Fruit fly (Drosophila melanogaster) whole organism, embryonic: ENCODE measurements around the gene Jupiter.

Source experiments
- Abd-B ChIP-seq: fragments of 200-800 bp; sonication (Bioruptor generic); optimal IDR thresholded peaks from 2 replicates; lab custom pipeline; 2018; ENCODE audit warnings: missing biosample characterization, mild to moderate bottlenecking, missing genetic modification characterization, moderate library complexity
- Adf1 ChIP-seq: fragments of 200-800 bp; sonication (Bioruptor generic); IDR thresholded peaks from 2 replicates; pipeline ENCODE4 v1.3.6; 2022; ENCODE audit warnings: missing biosample characterization, missing genetic modification characterization
- Bdp1 ChIP-seq: fragments of 200-800 bp; sonication (Bioruptor generic); optimal IDR thresholded peaks from 3 replicates; lab custom pipeline; 2016; ENCODE audit warnings: missing biosample characterization, missing genetic modification characterization
- CG10543 ChIP-seq: fragments of 200-800 bp; sonication (Bioruptor generic); optimal IDR thresholded peaks from 3 replicates; lab custom pipeline; 2017; ENCODE audit warnings: missing biosample characterization, mild to moderate bottlenecking, missing genetic modification characterization, moderate library complexity
- CG10565 ChIP-seq: fragments of 200-800 bp; sonication (Bioruptor generic); optimal IDR thresholded peaks from 3 replicates; lab custom pipeline; 2016; ENCODE audit warnings: missing biosample characterization, mild to moderate bottlenecking, missing genetic modification characterization
- CG12104 ChIP-seq: fragments of 200-800 bp; sonication (Bioruptor generic); optimal IDR thresholded peaks from 3 replicates; lab custom pipeline; 2016; ENCODE audit warnings: missing biosample characterization, missing genetic modification characterization
- CG12155 ChIP-seq: fragments of 200-800 bp; sonication (Bioruptor generic); optimal IDR thresholded peaks from 3 replicates; lab custom pipeline; 2016; ENCODE audit warnings: missing biosample characterization, missing genetic modification characterization
- CG1233 ChIP-seq: fragments of 200-800 bp; sonication (Bioruptor generic); optimal IDR thresholded peaks from 4 replicates; lab custom pipeline; 2018; ENCODE audit warnings: missing biosample characterization, mild to moderate bottlenecking, missing genetic modification characterization
- CG12391 ChIP-seq: fragments of 200-800 bp; sonication (Bioruptor generic); optimal IDR thresholded peaks from 3 replicates; lab custom pipeline; 2018; ENCODE audit warnings: missing biosample characterization, mild to moderate bottlenecking, missing genetic modification characterization, moderate library complexity
- CG12744 ChIP-seq: fragments of 200-800 bp; sonication (Bioruptor generic); optimal IDR thresholded peaks from 2 replicates; lab custom pipeline; 2016; ENCODE audit warnings: missing biosample characterization, missing genetic modification characterization
- CG15011 ChIP-seq: fragments of 200-800 bp; sonication (Bioruptor generic); optimal IDR thresholded peaks from 3 replicates; lab custom pipeline; 2018; ENCODE audit warnings: missing biosample characterization, mild to moderate bottlenecking, missing genetic modification characterization
- CG17829 ChIP-seq: fragments of 200-800 bp; optimal IDR thresholded peaks from 2 replicates; lab custom pipeline; 2019; ENCODE audit warnings: missing biosample characterization, mild to moderate bottlenecking, missing genetic modification characterization, moderate library complexity
- CG2678 ChIP-seq: fragments of 200-800 bp; sonication (Bioruptor generic); optimal IDR thresholded peaks from 3 replicates; lab custom pipeline; 2019; ENCODE audit warnings: missing biosample characterization, mild to moderate bottlenecking, missing genetic modification characterization, moderate library complexity
- CG3726 ChIP-seq: fragments of 200-800 bp; sonication (Bioruptor generic); IDR thresholded peaks from 3 replicates; pipeline ENCODE4, ENCODE4 v1.3.6; 2022; ENCODE audit warnings: missing biosample characterization, missing genetic modification characterization
- CG42726 ChIP-seq: fragments of 200-800 bp; sonication (Bioruptor generic); IDR thresholded peaks from 2 replicates; pipeline ENCODE4 v1.3.6; 2022; ENCODE audit warnings: missing biosample characterization, missing genetic modification characterization; ENCODE audit not compliant: partially characterized antibody
- CG4730 ChIP-seq: fragments of 200-800 bp; sonication (Bioruptor generic); IDR thresholded peaks from 2 replicates; pipeline ENCODE4 v1.3.6; 2022; ENCODE audit warnings: missing biosample characterization, missing genetic modification characterization
- CG5245 ChIP-seq: fragments of 200-800 bp; sonication (Bioruptor generic); optimal IDR thresholded peaks from 3 replicates; lab custom pipeline; 2016; ENCODE audit warnings: missing biosample characterization, missing genetic modification characterization
- CG6791 ChIP-seq: fragments of 200-800 bp; sonication (Bioruptor generic); IDR thresholded peaks from 3 replicates; pipeline ENCODE4 v1.3.6; 2022; ENCODE audit warnings: missing biosample characterization, missing genetic modification characterization; ENCODE audit not compliant: partially characterized antibody
- CG7987 ChIP-seq: fragments of 200-800 bp; sonication (Bioruptor generic); optimal IDR thresholded peaks from 2 replicates; lab custom pipeline; 2018; ENCODE audit warnings: missing biosample characterization, mild to moderate bottlenecking, missing genetic modification characterization, moderate library complexity
- CG9437 ChIP-seq: fragments of 200-800 bp; sonication (Bioruptor generic); optimal IDR thresholded peaks from 2 replicates; lab custom pipeline; 2018; ENCODE audit warnings: missing biosample characterization, mild to moderate bottlenecking, missing genetic modification characterization
- Dad ChIP-seq: fragments of 200-800 bp; sonication (Bioruptor generic); optimal IDR thresholded peaks from 3 replicates; lab custom pipeline; 2016; ENCODE audit warnings: missing biosample characterization, missing genetic modification characterization
- Doc2 ChIP-seq: fragments of 200-800 bp; sonication (Bioruptor generic); IDR thresholded peaks from 2 replicates; pipeline ENCODE4 v1.3.6; 2022; ENCODE audit warnings: missing biosample characterization, missing genetic modification characterization
- Dp ChIP-seq: fragments of 200-800 bp; sonication (Bioruptor generic); optimal IDR thresholded peaks from 2 replicates; lab custom pipeline; 2018; ENCODE audit warnings: missing biosample characterization, mild to moderate bottlenecking, missing genetic modification characterization, moderate library complexity
- HLH54F ChIP-seq: fragments of 200-800 bp; sonication (Bioruptor generic); optimal IDR thresholded peaks from 3 replicates; lab custom pipeline; 2016; ENCODE audit warnings: missing biosample characterization, missing genetic modification characterization
- Hmr ChIP-seq: fragments of 200-800 bp; sonication (Bioruptor generic); optimal IDR thresholded peaks from 3 replicates; lab custom pipeline; 2017; ENCODE audit warnings: mild to moderate bottlenecking, missing biosample characterization, missing genetic modification reagents, missing genetic modification characterization
- Hr39 ChIP-seq: fragments of >200 bp; optimal IDR thresholded peaks from 2 replicates; lab custom pipeline; 2017
- Lhr ChIP-seq: fragments of 200-800 bp; sonication (Bioruptor generic); optimal IDR thresholded peaks from 3 replicates; lab custom pipeline; 2017; ENCODE audit warnings: mild to moderate bottlenecking, missing biosample characterization, missing genetic modification reagents, missing genetic modification characterization
- Mad ChIP-seq: fragments of 200-800 bp; sonication (Bioruptor generic); optimal IDR thresholded peaks from 2 replicates; lab custom pipeline; 2016; ENCODE audit warnings: missing biosample characterization, missing genetic modification characterization
- NFAT ChIP-seq: fragments of 200-800 bp; sonication (Bioruptor generic); IDR thresholded peaks from 2 replicates; pipeline ENCODE4 v1.3.6; 2022; ENCODE audit warnings: missing biosample characterization, missing genetic modification characterization
- Poxn ChIP-seq: fragments of 200-800 bp; sonication (Bioruptor generic); IDR thresholded peaks from 2 replicates; pipeline ENCODE4 v1.3.6; 2022; ENCODE audit warnings: missing biosample characterization, missing genetic modification characterization
- Rx ChIP-seq: fragments of 200-800 bp; sonication (Bioruptor generic); IDR thresholded peaks from 2 replicates; pipeline ENCODE4 v1.3.6; 2022; ENCODE audit warnings: missing biosample characterization, missing genetic modification characterization
- Scr ChIP-seq: fragments of 200-800 bp; sonication (Bioruptor generic); IDR thresholded peaks from 2 replicates; pipeline ENCODE4 v1.3.6; 2022; ENCODE audit warnings: missing biosample characterization, missing genetic modification characterization; ENCODE audit not compliant: partially characterized antibody
- YL-1 ChIP-seq: fragments of 200-800 bp; sonication (Bioruptor generic); optimal IDR thresholded peaks from 3 replicates; lab custom pipeline; 2017; ENCODE audit warnings: missing biosample characterization, mild to moderate bottlenecking, missing genetic modification characterization
- ac ChIP-seq: fragments of 200-800 bp; sonication (Bioruptor generic); optimal IDR thresholded peaks from 3 replicates; lab custom pipeline; 2017; ENCODE audit warnings: missing biosample characterization, mild to moderate bottlenecking, missing genetic modification characterization
- amos ChIP-seq: fragments of 200-800 bp; sonication (Bioruptor generic); IDR thresholded peaks from 2 replicates; pipeline ENCODE4 v1.3.6; 2022; ENCODE audit warnings: missing biosample characterization, missing genetic modification characterization; ENCODE audit not compliant: partially characterized antibody
- cad ChIP-seq: fragments of >200 bp; optimal IDR thresholded peaks from 2 replicates; lab custom pipeline; 2017; ENCODE audit warnings: missing biosample characterization, missing genetic modification characterization
- chif ChIP-seq, 2 experiments: fragments of 200-800 bp; sonication (Bioruptor generic); optimal IDR thresholded peaks; 3 replicates each; lab custom pipeline; 2016; ENCODE audit warnings: missing biosample characterization in 2 of 2, missing genetic modification characterization in 2 of 2
- chinmo ChIP-seq: fragments of 200-800 bp; sonication (Bioruptor generic); IDR thresholded peaks from 4 replicates; pipeline ENCODE4 v1.3.6; 2022; ENCODE audit warnings: missing biosample characterization, missing genetic modification characterization; ENCODE audit not compliant: partially characterized antibody
- gce ChIP-seq: fragments of 200-800 bp; sonication (Bioruptor generic); IDR thresholded peaks from 3 replicates; pipeline ENCODE4 v1.3.6; 2022; ENCODE audit warnings: missing biosample characterization, missing genetic modification characterization
- hth ChIP-seq: fragments of >200 bp; optimal IDR thresholded peaks from 2 replicates; lab custom pipeline; 2017; ENCODE audit warnings: inconsistent platforms
- knrl ChIP-seq: fragments of 200-800 bp; sonication (Bioruptor generic); IDR thresholded peaks from 3 replicates; pipeline ENCODE4 v1.3.6; 2022; ENCODE audit warnings: missing biosample characterization, missing genetic modification characterization; ENCODE audit not compliant: partially characterized antibody
- luna ChIP-seq: fragments of 200-800 bp; sonication (Bioruptor generic); optimal IDR thresholded peaks from 2 replicates; lab custom pipeline; 2016; ENCODE audit warnings: missing biosample characterization, missing genetic modification characterization
- peb ChIP-seq: fragments of 200-800 bp; sonication (Bioruptor generic); IDR thresholded peaks from 2 replicates; pipeline ENCODE4 v1.3.6; 2022; ENCODE audit warnings: missing biosample characterization, missing genetic modification characterization
- pnt ChIP-seq: fragments of 200-800 bp; sonication (Bioruptor generic); optimal IDR thresholded peaks from 3 replicates; lab custom pipeline; 2016; ENCODE audit warnings: missing biosample characterization, missing genetic modification characterization
- run ChIP-seq: fragments of 200-800 bp; sonication (Bioruptor generic); optimal IDR thresholded peaks from 3 replicates; lab custom pipeline; 2018; ENCODE audit warnings: missing biosample characterization, mild to moderate bottlenecking, missing genetic modification characterization
- seq ChIP-seq: fragments of 200-800 bp; sonication (Bioruptor generic); IDR thresholded peaks from 2 replicates; pipeline ENCODE4 v1.3.6; 2022; ENCODE audit warnings: missing biosample characterization, missing genetic modification characterization
- sug ChIP-seq: fragments of 200-800 bp; optimal IDR thresholded peaks from 2 replicates; lab custom pipeline; 2019; ENCODE audit warnings: missing biosample characterization, mild to moderate bottlenecking, missing genetic modification characterization, moderate library complexity
- tap ChIP-seq: fragments of 200-800 bp; optimal IDR thresholded peaks from 3 replicates; lab custom pipeline; 2019; ENCODE audit warnings: missing biosample characterization, mild to moderate bottlenecking, missing genetic modification characterization, moderate library complexity
- tgo ChIP-seq: fragments of 200-800 bp; sonication (Bioruptor generic); IDR thresholded peaks from 3 replicates; pipeline ENCODE4 v1.3.6; 2022; ENCODE audit warnings: missing biosample characterization, missing genetic modification characterization
- tup ChIP-seq: fragments of 200-800 bp; sonication (Bioruptor generic); optimal IDR thresholded peaks from 2 replicates; lab custom pipeline; 2016; ENCODE audit warnings: missing biosample characterization, mild to moderate bottlenecking, missing genetic modification characterization, moderate library complexity
- unc-4 ChIP-seq: fragments of 200-800 bp; sonication (Bioruptor generic); IDR thresholded peaks from 2 replicates; pipeline ENCODE4 v1.3.6; 2022; ENCODE audit warnings: missing biosample characterization, missing genetic modification characterization; ENCODE audit not compliant: partially characterized antibody
- usp ChIP-seq: fragments of >200 bp; optimal IDR thresholded peaks from 2 replicates; lab custom pipeline; 2017; ENCODE audit warnings: missing biosample characterization, missing genetic modification characterization
- vfl ChIP-seq: fragments of 200-800 bp; sonication (Bioruptor generic); optimal IDR thresholded peaks from 2 replicates; lab custom pipeline; 2016; ENCODE audit warnings: missing biosample characterization, missing genetic modification characterization

Jupiter gene

dm6 chr3R:11617363-11617762, 2.3 kb downstream of the Jupiter start (continued):
- TF ChIP-seq peb (no peak), Scr (no peak), hth (lab: Kevin White, UChicago) (no peak), Doc2 (GFP tag; lab: Robert Waterston, UW) (no peak), amos (GFP tag; lab: Robert Waterston, UW) (no peak), CG10565 (GFP tag; lab: Kevin White, UChicago) (no peak), knrl (GFP tag; lab: Robert Waterston, UW) (no peak), Dad (GFP tag; lab: Kevin White, UChicago) (no peak), gce (GFP tag; lab: Robert Waterston, UW) (no peak), CG42726 (no peak), Bdp1 (GFP tag; lab: Kevin White, UChicago) (no peak), sug (tag; lab: Kevin White, UChicago) (no peak), chif (GFP tag; optimal IDR thresholded peaks at IDR 0.05; lab: Kevin White, UChicago) (peak; percentile 3 to 46), ac (GFP tag; lab: Kevin White, UChicago) (no peak), Rx (GFP tag; lab: Robert Waterston, UW) (no peak), tup (GFP tag; lab: Kevin White, UChicago) (no peak), cad (GFP tag; lab: Kevin White, UChicago) (no peak), Abd-B (GFP tag; lab: Kevin White, UChicago) (no peak), CG3726 (GFP tag; lab: Robert Waterston, UW) (no peak), YL-1 (GFP tag; lab: Kevin White, UChicago) (no peak), Lhr (GFP tag; lab: Kevin White, UChicago) (no peak), unc-4 (GFP tag; lab: Robert Waterston, UW) (no peak), NFAT (GFP tag; lab: Robert Waterston, UW) (no peak), usp (GFP tag; lab: Kevin White, UChicago) (no peak), run (tag; lab: Kevin White, UChicago) (no peak), CG17829 (tag; lab: Kevin White, UChicago) (peak; percentile 72), CG12744 (GFP tag; lab: Kevin White, UChicago) (no peak), Adf1 (no peak), vfl (GFP tag; lab: Kevin White, UChicago) (no peak), CG1233 (GFP tag; lab: Kevin White, UChicago) (peak; percentile 25), Hr39 (lab: Kevin White, UChicago) (no peak), CG12104 (GFP tag; lab: Kevin White, UChicago) (no peak), CG2678 (tag; lab: Kevin White, UChicago) (peak; percentile 35), CG5245 (GFP tag; lab: Kevin White, UChicago) (peak; percentile 16), CG12155 (GFP tag; lab: Kevin White, UChicago) (no peak), Poxn (GFP tag; lab: Robert Waterston, UW) (no peak), CG10543 (GFP tag; lab: Kevin White, UChicago) (no peak), CG15011 (GFP tag; lab: Kevin White, UChicago) (no peak), tap (peak; percentile 9), tgo (GFP tag; lab: Robert Waterston, UW) (no peak), CG4730 (GFP tag; lab: Robert Waterston, UW) (no peak), CG7987 (no peak), seq (GFP tag; lab: Robert Waterston, UW) (no peak), Dp (GFP tag; lab: Kevin White, UChicago) (no peak), pnt (GFP tag; lab: Kevin White, UChicago) (peak; percentile 28), Hmr (GFP tag; lab: Kevin White, UChicago) (no peak), luna (GFP tag; lab: Kevin White, UChicago) (no peak), CG6791 (GFP tag; lab: Robert Waterston, UW) (no peak), HLH54F (GFP tag; lab: Kevin White, UChicago) (no peak), chinmo (GFP tag; lab: Robert Waterston, UW) (no peak), Mad (GFP tag; lab: Kevin White, UChicago) (no peak), CG9437 (peak; percentile 25), CG12391 (tag; lab: Kevin White, UChicago) (peak; percentile 64)
